Fruit fly (Drosophila melanogaster): Measurements from ENCODE around the gene CG10616.

Gene CG10616

DNA sequence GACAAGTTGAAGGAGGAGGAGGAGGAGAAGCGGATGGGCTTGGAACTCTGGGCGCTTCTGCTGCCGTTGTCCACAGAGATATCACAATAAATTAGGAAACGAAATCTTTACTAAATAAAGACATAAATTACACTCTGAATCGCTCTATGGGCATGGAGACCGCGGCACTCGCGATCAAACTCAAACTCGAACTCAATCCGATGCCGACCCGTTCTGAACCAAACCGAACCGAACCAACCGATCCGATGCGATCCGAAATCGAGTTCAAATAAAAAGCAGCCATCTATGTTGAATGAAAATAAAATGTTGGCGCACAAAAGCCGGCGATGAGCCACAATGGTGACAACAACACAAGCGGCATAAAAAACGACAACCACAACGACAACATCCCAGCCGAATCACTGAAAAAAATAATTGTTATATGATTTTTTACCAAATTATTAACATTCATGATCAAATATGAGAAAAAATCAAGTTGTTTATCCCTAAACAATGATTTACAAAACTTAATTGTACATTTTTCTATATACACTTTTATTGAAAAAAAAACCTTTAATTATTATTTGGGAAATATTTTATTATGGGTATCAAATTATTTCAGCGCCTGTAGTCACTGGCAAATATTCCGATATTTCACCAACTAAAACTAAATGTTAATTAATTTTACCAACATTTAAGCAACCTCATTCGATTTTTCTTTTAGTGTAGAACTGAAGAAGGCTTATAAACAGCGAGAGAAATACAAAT is 14.4 kb upstream of the CG10616 start (continued):
- TF ChIP-seq pum (GFP tag; optimal IDR thresholded peaks at IDR 0.05) (peak; percentile 49), dati (GFP tag; IDR thresholded peaks at IDR 0.05) (no peak; the same call in 1 of the 2 replicates), bsh (GFP tag; optimal IDR thresholded peaks at IDR 0.05) (peak in 1 of 2 experiments; percentile 91), prd (optimal IDR thresholded peaks at IDR 0.05) (no peak), prd (GFP tag; IDR thresholded peaks at IDR 0.05) (peak; percentile 67; the same call in 2 of the 3 replicates), CG15269 (tag; optimal IDR thresholded peaks at IDR 0.05) (peak; percentile 76), Ets65A (GFP tag) (no peak), CG32767 (GFP tag; IDR thresholded peaks at IDR 0.05) (peak; percentile 68; the same call in 1 of the 2 replicates), CG5953 (GFP tag; IDR thresholded peaks at IDR 0.05) (no peak), cg (GFP tag; optimal IDR thresholded peaks at IDR 0.05) (no peak), CG4707 (GFP tag; optimal IDR thresholded peaks at IDR 0.05) (peak; percentile 47), kah (GFP tag; optimal IDR thresholded peaks at IDR 0.05) (peak; percentile 46), Trl (optimal IDR thresholded peaks at IDR 0.05) (no peak), Trl (GFP tag; optimal IDR thresholded peaks at IDR 0.05) (peak; percentile 45), pnt (GFP tag; optimal IDR thresholded peaks at IDR 0.05) (peak; percentile 22), CG2202 (tag; optimal IDR thresholded peaks at IDR 0.05) (peak; percentile 85), grn (GFP tag; optimal IDR thresholded peaks at IDR 0.05) (no peak), nau (GFP tag; optimal IDR thresholded peaks at IDR 0.05) (no peak), Scr (GFP tag; IDR thresholded peaks at IDR 0.05; ENCODE audit: partially characterized antibody) (no peak), run (tag; optimal IDR thresholded peaks at IDR 0.05) (peak; percentile 64), so (GFP tag; IDR thresholded peaks at IDR 0.05) (peak; percentile 42; the same call in 1 of the 3 replicates), CG15696 (tag; optimal IDR thresholded peaks at IDR 0.05) (peak; percentile 89), CHES-1-like (GFP tag; optimal IDR thresholded peaks at IDR 0.05) (no peak), Hr3 (GFP tag; optimal IDR thresholded peaks at IDR 0.05) (peak; percentile 78), CG15601 (tag; optimal IDR thresholded peaks at IDR 0.05) (peak; percentile 89), otp (GFP tag; IDR thresholded peaks at IDR 0.05) (0 out of 3 replicates have a peak, but pooled peaks have one; percentile 37), zen2 (GFP tag; IDR thresholded peaks at IDR 0.05; ENCODE audit: partially characterized antibody) (no peak), oc (tag; optimal IDR thresholded peaks at IDR 0.05) (peak; percentile 42), CG2116 (GFP tag; optimal IDR thresholded peaks at IDR 0.05) (peak; percentile 44), CG4617 (GFP tag; optimal IDR thresholded peaks at IDR 0.05; ENCODE audit: borderline replicate concordance) (peak; percentile 33), fd96Cb (tag; optimal IDR thresholded peaks at IDR 0.05) (peak; percentile 93), CG12391 (tag; optimal IDR thresholded peaks at IDR 0.05) (peak; percentile 90), org-1 (GFP tag; optimal IDR thresholded peaks at IDR 0.05) (peak; percentile 71), ap (GFP tag; IDR thresholded peaks at IDR 0.05) (peak; percentile 44; the same call in 1 of the 2 replicates), Dip3 (GFP tag; optimal IDR thresholded peaks at IDR 0.05) (no peak), caup (GFP tag; optimal IDR thresholded peaks at IDR 0.05; ENCODE audit: severe bottlenecking) (peak; percentile 42), CG9727 (GFP tag; optimal IDR thresholded peaks at IDR 0.05) (peak; percentile 93), dan (GFP tag; IDR thresholded peaks at IDR 0.05) (no peak), Deaf1 (tag; optimal IDR thresholded peaks at IDR 0.05) (peak; percentile 48), CG18764 (GFP tag; optimal IDR thresholded peaks at IDR 0.05) (peak; percentile 70), CG6683 (GFP tag; optimal IDR thresholded peaks at IDR 0.05) (no peak), Spps (tag; optimal IDR thresholded peaks at IDR 0.05) (peak; percentile 91), ken (GFP tag; IDR thresholded peaks at IDR 0.05) (no peak), CG11504 (tag; optimal IDR thresholded peaks at IDR 0.05) (peak; percentile 92), Aef1 (GFP tag; IDR thresholded peaks at IDR 0.05) (peak; percentile 28; the same call in 2 of the 3 replicates), Kr (GFP tag; optimal IDR thresholded peaks at IDR 0.05) (peak; percentile 11), CG1792 (GFP tag; optimal IDR thresholded peaks at IDR 0.05) (no peak), CG1832 (GFP tag; optimal IDR thresholded peaks at IDR 0.05) (no peak), Stat92E (GFP tag; optimal IDR thresholded peaks at IDR 0.05) (peak in 1 of 3 experiments; percentile 85)
